Worm (Caenorhabditis elegans) whole organism, L1 larva: ENCODE results near the gene C03H5.4.

Experiments
- C34B4.2 ChIP-seq: sonication (generic microtip); optimal IDR thresholded peaks from 2 replicates; lab custom pipeline; 2017; ENCODE audit warnings: mild to moderate bottlenecking, missing genetic modification characterization, missing compliant biosample characterization
- Y116A8C.19 ChIP-seq: sonication (generic microtip); optimal IDR thresholded peaks from 2 replicates; lab custom pipeline; 2016; ENCODE audit warnings: missing compliant biosample characterization, missing genetic modification characterization, borderline replicate concordance
- aly-2 ChIP-seq: fragments of 150-350 bp; optimal IDR thresholded peaks from 2 replicates; lab custom pipeline; 2014; ENCODE audit warnings: missing biosample characterization, missing genetic modification characterization
- blmp-1 ChIP-seq: fragments of 150-350 bp; optimal IDR thresholded peaks from 2 replicates; lab custom pipeline; 2014; ENCODE audit warnings: missing biosample characterization, missing genetic modification characterization
- ceh-63 ChIP-seq: fragments of 200-800 bp; sonication (Bioruptor generic); optimal IDR thresholded peaks from 2 replicates; lab custom pipeline; 2018; ENCODE audit warnings: mild to moderate bottlenecking, missing genetic modification characterization, missing compliant biosample characterization
- ceh-8 ChIP-seq: fragments of 200-800 bp; sonication (Bioruptor generic); optimal IDR thresholded peaks from 2 replicates; lab custom pipeline; 2018; ENCODE audit warnings: mild to moderate bottlenecking, missing genetic modification characterization, moderate library complexity, missing compliant biosample characterization
- ceh-82 ChIP-seq, 3 experiments: fragments of 150-350 bp in 1 of 3; sonication (generic microtip) in 2 of 3; optimal IDR thresholded peaks; 2 replicates each; lab custom pipeline; 2014 to 2017; ENCODE audit warnings: missing biosample characterization in 3 of 3, missing genetic modification characterization in 3 of 3
- ces-1 ChIP-seq: fragments of 150-350 bp; optimal IDR thresholded peaks from 2 replicates; lab custom pipeline; 2014; ENCODE audit warnings: missing biosample characterization, missing genetic modification reagents, missing genetic modification characterization
- dpl-1 ChIP-seq, 3 experiments: fragments of 150-350 bp in 2 of 3; sonication (generic microtip) in 1 of 3; optimal IDR thresholded peaks; 2 replicates each; lab custom pipeline; 2014 to 2017; ENCODE audit warnings: missing biosample characterization in 3 of 3, missing genetic modification characterization in 3 of 3, missing genetic modification reagents in 3 of 3
- dsc-1 ChIP-seq: sonication (generic microtip); optimal IDR thresholded peaks from 2 replicates; lab custom pipeline; 2016; ENCODE audit warnings: mild to moderate bottlenecking, missing genetic modification characterization, missing compliant biosample characterization
- efl-1 ChIP-seq, 4 experiments: fragments of 150-350 bp; optimal IDR thresholded peaks in 3 of 4; peaks in 1 of 4; 1 replicate in 1 of 4; 2 replicates in 3 of 4; lab custom pipeline; 2014; ENCODE audit warnings: missing biosample characterization in 2 of 4, missing genetic modification characterization in 2 of 4, missing genetic modification reagents in 2 of 4
- elt-3 ChIP-seq, 6 experiments: fragments of 150-350 bp in 1 of 6; sonication (generic microtip); optimal IDR thresholded peaks; 2 replicates each; lab custom pipeline; 2017 to 2018; ENCODE audit warnings: missing biosample characterization in 6 of 6, missing genetic modification characterization in 6 of 6, inconsistent platforms in 1 of 6
- ets-5 ChIP-seq: fragments of 200-800 bp; sonication (Bioruptor generic); IDR thresholded peaks from 2 replicates; pipeline ENCODE4 v1.3.6; 2022; ENCODE audit warnings: missing genetic modification characterization, missing compliant biosample characterization
- fkh-10 ChIP-seq: sonication (generic microtip); optimal IDR thresholded peaks from 2 replicates; lab custom pipeline; 2017; ENCODE audit warnings: missing biosample characterization, missing genetic modification reagents, missing genetic modification characterization
- fkh-8 ChIP-seq: sonication (generic microtip); optimal IDR thresholded peaks from 2 replicates; lab custom pipeline; 2016; ENCODE audit warnings: mild to moderate bottlenecking, missing genetic modification characterization, missing compliant biosample characterization
- fos-1 ChIP-seq: fragments of 150-350 bp; optimal IDR thresholded peaks from 2 replicates; lab custom pipeline; 2014; ENCODE audit warnings: missing biosample characterization, missing genetic modification characterization
- hpl-2 ChIP-seq: fragments of 150-350 bp; optimal IDR thresholded peaks from 2 replicates; lab custom pipeline; 2014; ENCODE audit warnings: missing biosample characterization, missing genetic modification reagents, missing genetic modification characterization
- lin-13 ChIP-seq: fragments of 150-350 bp; optimal IDR thresholded peaks from 2 replicates; lab custom pipeline; 2014; ENCODE audit warnings: missing biosample characterization, missing genetic modification reagents, missing genetic modification characterization
- lin-14 ChIP-seq: fragments of 200-800 bp; sonication (Bioruptor generic); optimal IDR thresholded peaks from 2 replicates; lab custom pipeline; 2018; ENCODE audit warnings: mild to moderate bottlenecking, missing genetic modification characterization, moderate library complexity, missing compliant biosample characterization
- lin-15B ChIP-seq: fragments of 150-350 bp; sonication (generic microtip); optimal IDR thresholded peaks from 3 replicates; lab custom pipeline; 2014; ENCODE audit warnings: missing biosample characterization, missing genetic modification characterization
- lin-35 ChIP-seq, 2 experiments: fragments of 150-350 bp; optimal IDR thresholded peaks; 2 replicates each; lab custom pipeline; 2014; ENCODE audit warnings: missing biosample characterization in 2 of 2, missing genetic modification characterization in 2 of 2, missing genetic modification reagents in 2 of 2
- lin-39 ChIP-seq: fragments of 150-350 bp; optimal IDR thresholded peaks from 2 replicates; lab custom pipeline; 2014; ENCODE audit warnings: missing biosample characterization, missing genetic modification reagents, missing genetic modification characterization
- lsy-2 ChIP-seq, 2 experiments: fragments of 150-350 bp; optimal IDR thresholded peaks; 2 replicates each; lab custom pipeline; 2014; ENCODE audit warnings: missing biosample characterization in 2 of 2, missing genetic modification characterization in 2 of 2
- mdl-1 ChIP-seq, 2 experiments: fragments of 150-350 bp; optimal IDR thresholded peaks; 2 replicates each; lab custom pipeline; 2014 to 2017; ENCODE audit warnings: missing biosample characterization in 2 of 2, missing genetic modification characterization in 2 of 2, inconsistent platforms in 1 of 2
- mef-2 ChIP-seq: fragments of 150-350 bp; optimal IDR thresholded peaks from 2 replicates; lab custom pipeline; 2014; ENCODE audit warnings: missing biosample characterization, missing genetic modification characterization
- mep-1 ChIP-seq: fragments of 150-350 bp; optimal IDR thresholded peaks from 2 replicates; lab custom pipeline; 2014; ENCODE audit warnings: missing biosample characterization, missing genetic modification characterization
- nhr-12 ChIP-seq: sonication (generic microtip); optimal IDR thresholded peaks from 2 replicates; lab custom pipeline; 2017; ENCODE audit warnings: missing biosample characterization, missing genetic modification characterization
- nhr-20 ChIP-seq: sonication (generic microtip); optimal IDR thresholded peaks from 2 replicates; lab custom pipeline; 2016; ENCODE audit warnings: mild to moderate bottlenecking, missing genetic modification characterization, missing compliant biosample characterization
- nhr-237 ChIP-seq: fragments of 150-350 bp; optimal IDR thresholded peaks from 2 replicates; lab custom pipeline; 2014; ENCODE audit warnings: missing biosample characterization, missing genetic modification characterization
- nhr-47 ChIP-seq: sonication (generic microtip); optimal IDR thresholded peaks from 2 replicates; lab custom pipeline; 2016; ENCODE audit warnings: mild to moderate bottlenecking, missing genetic modification characterization, moderate library complexity, missing compliant biosample characterization
- nhr-71 ChIP-seq: sonication (generic microtip); optimal IDR thresholded peaks from 2 replicates; lab custom pipeline; 2016; ENCODE audit warnings: mild to moderate bottlenecking, missing genetic modification characterization, moderate library complexity, missing compliant biosample characterization
- nhr-77 ChIP-seq: fragments of 150-350 bp; optimal IDR thresholded peaks from 2 replicates; lab custom pipeline; 2014; ENCODE audit warnings: missing biosample characterization, missing genetic modification characterization
- pag-3 ChIP-seq: sonication (generic microtip); optimal IDR thresholded peaks from 2 replicates; lab custom pipeline; 2017; ENCODE audit warnings: missing genetic modification characterization, mild to moderate bottlenecking, missing compliant biosample characterization, antibody characterized with exemption, borderline replicate concordance; ENCODE audit not compliant: insufficient read depth
- pax-3 ChIP-seq: fragments of 200-800 bp; sonication (Bioruptor generic); optimal IDR thresholded peaks from 2 replicates; lab custom pipeline; 2018; ENCODE audit warnings: mild to moderate bottlenecking, missing genetic modification characterization, moderate library complexity, missing compliant biosample characterization
- skn-1 ChIP-seq: fragments of 150-350 bp; optimal IDR thresholded peaks from 2 replicates; lab custom pipeline; 2014; ENCODE audit warnings: missing biosample characterization, missing genetic modification characterization
- snu-23 ChIP-seq: sonication (generic microtip); optimal IDR thresholded peaks from 2 replicates; lab custom pipeline; 2016; ENCODE audit warnings: missing genetic modification characterization, missing compliant biosample characterization
- sup-37 ChIP-seq: fragments of 200-800 bp; sonication (Bioruptor generic); optimal IDR thresholded peaks from 2 replicates; lab custom pipeline; 2018; ENCODE audit warnings: mild to moderate bottlenecking, missing genetic modification characterization, missing compliant biosample characterization
- swsn-7 ChIP-seq: sonication (generic microtip); optimal IDR thresholded peaks from 2 replicates; lab custom pipeline; 2016; ENCODE audit warnings: missing genetic modification characterization, missing compliant biosample characterization
- tbx-2 ChIP-seq: sonication (generic microtip); optimal IDR thresholded peaks from 2 replicates; lab custom pipeline; 2016; ENCODE audit warnings: missing genetic modification characterization, missing compliant biosample characterization
- tlp-1 ChIP-seq: fragments of 150-350 bp; optimal IDR thresholded peaks from 2 replicates; lab custom pipeline; 2014; ENCODE audit warnings: missing biosample characterization, missing genetic modification characterization
- unc-98 ChIP-seq: fragments of 200-800 bp; sonication (Bioruptor generic); IDR thresholded peaks from 2 replicates; pipeline ENCODE4 v1.3.6; 2022; ENCODE audit warnings: missing genetic modification characterization, missing compliant biosample characterization
- vab-15 ChIP-seq: sonication (generic microtip); optimal IDR thresholded peaks from 2 replicates; lab custom pipeline; 2017; ENCODE audit warnings: missing genotype, mild to moderate bottlenecking, missing genetic modification characterization, missing compliant biosample characterization
- xbp-1 ChIP-seq: sonication (generic microtip); optimal IDR thresholded peaks from 2 replicates; lab custom pipeline; 2016; ENCODE audit warnings: missing genetic modification characterization, missing compliant biosample characterization
- zip-4 ChIP-seq: fragments of 200-800 bp; sonication (Bioruptor generic); optimal IDR thresholded peaks from 2 replicates; lab custom pipeline; 2018; ENCODE audit warnings: mild to moderate bottlenecking, missing genetic modification characterization, moderate library complexity, missing compliant biosample characterization

The C03H5.4 gene

DNA sequence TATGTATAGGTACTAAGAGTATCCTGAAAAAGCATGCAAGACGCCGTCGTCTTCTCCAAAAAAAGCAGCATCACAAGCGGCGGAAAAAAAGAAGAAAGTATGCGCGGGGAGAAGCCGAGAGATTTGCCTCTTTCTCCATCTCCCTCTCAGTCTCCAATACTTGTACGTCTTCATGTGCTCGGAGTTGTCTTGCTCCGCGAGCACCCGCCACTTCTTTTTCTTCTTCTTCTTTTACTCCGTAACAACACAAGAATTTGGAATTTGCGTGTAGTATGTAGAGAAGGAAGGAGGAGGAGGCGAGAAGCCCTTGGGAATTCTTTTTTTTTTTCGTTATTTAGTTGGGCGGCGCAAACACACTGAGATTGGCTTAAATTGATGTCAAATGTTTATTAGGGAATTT is 26.2 kb downstream of the C03H5.4 start:
- TF ChIP-seq tbx-2 (tag; lab: Kevin White, UChicago) (peak; percentile 19), nhr-237 (tag; lab: Kevin White, UChicago) (no peak), fkh-8 (tag; lab: Kevin White, UChicago) (peak; percentile 53), vab-15 (tag; lab: Kevin White, UChicago) (no peak), tlp-1 (tag; lab: Kevin White, UChicago) (no peak), mep-1 (tag; lab: Kevin White, UChicago) (peak; percentile 26), hpl-2 (GFP tag; lab: Kevin White, UChicago) (no peak), nhr-12 (tag; lab: Kevin White, UChicago) (no peak), unc-98 (no peak), snu-23 (GFP tag; lab: Kevin White, UChicago) (peak; percentile 28), nhr-77 (no peak), lin-15B (no peak), lin-13 (GFP tag; lab: Kevin White, UChicago) (no peak), zip-4 (GFP tag; lab: Kevin White, UChicago) (no peak), Y116A8C.19 (tag; lab: Kevin White, UChicago) (no peak), elt-3 (tag; optimal IDR thresholded peaks at IDR 0.05; lab: Kevin White, UChicago) (no peak), ceh-63 (GFP tag; lab: Kevin White, UChicago) (no peak), fkh-10 (peak; percentile 45), xbp-1 (tag; lab: Kevin White, UChicago) (no peak), skn-1 (no peak), mdl-1 (tag; optimal IDR thresholded peaks at IDR 0.05; lab: Kevin White, UChicago) (no peak), nhr-47 (tag; lab: Kevin White, UChicago) (peak; percentile 31), aly-2 (no peak), nhr-20 (tag; lab: Kevin White, UChicago) (no peak), ceh-82 (tag; optimal IDR thresholded peaks at IDR 0.05; lab: Kevin White, UChicago) (peak in 1 of 3 experiments; percentile 51), mef-2 (tag; lab: Kevin White, UChicago) (no peak), lin-39 (no peak), ces-1 (GFP tag; lab: Kevin White, UChicago) (no peak), dsc-1 (tag; lab: Kevin White, UChicago) (no peak), lin-14 (peak; percentile 77), ets-5 (GFP tag; lab: Robert Waterston, UW) (no peak), dpl-1 (GFP tag; optimal IDR thresholded peaks at IDR 0.05; lab: Kevin White, UChicago) (peak in 1 of 3 experiments; percentile 39), swsn-7 (tag; lab: Kevin White, UChicago) (peak; percentile 26), lsy-2 (tag; optimal IDR thresholded peaks at IDR 0.05; lab: Kevin White, UChicago) (peak in 1 of 2 experiments; percentile 4), ceh-8 (GFP tag; lab: Kevin White, UChicago) (no peak), nhr-71 (no peak), pag-3 (tag; lab: Kevin White, UChicago) (no peak), C34B4.2 (tag; lab: Kevin White, UChicago) (no peak), fos-1 (tag; lab: Kevin White, UChicago) (no peak), efl-1 (optimal IDR thresholded peaks at IDR 0.05; lab: Kevin White, UChicago) (peak in 1 of 2 experiments; percentile 22), efl-1 (GFP tag; optimal IDR thresholded peaks at IDR 0.05 in 1 of 2; lab: Kevin White, UChicago) (peak in 1 of 2 experiments; percentile 70), pax-3 (no peak), blmp-1 (tag; lab: Kevin White, UChicago) (no peak), sup-37 (no peak), lin-35 (GFP tag; optimal IDR thresholded peaks at IDR 0.05; lab: Kevin White, UChicago) (peak in 1 of 2 experiments; percentile 26)
